Worm (Caenorhabditis elegans) whole organism, L4/young adult: ENCODE data around the gene swt-3.

Experiments
- W03F9.2 ChIP-seq: fragments of 150-350 bp; optimal IDR thresholded peaks from 2 replicates; lab custom pipeline; 2014; ENCODE audit warnings: missing biosample characterization, missing genetic modification characterization
- dao-5 ChIP-seq: sonication (generic microtip); optimal IDR thresholded peaks from 2 replicates; lab custom pipeline; 2016; ENCODE audit warnings: missing genotype, missing genetic modification characterization, moderate library complexity, missing compliant biosample characterization
- him-1 ChIP-seq: sonication (generic microtip); optimal IDR thresholded peaks from 2 replicates; lab custom pipeline; 2016; ENCODE audit warnings: missing genotype, missing genetic modification reagents, missing genetic modification characterization, missing compliant biosample characterization

swt-3 gene

ce11 chrIV:10737011-10737553 lies 43.4 kb downstream of the swt-3 start, which contains the start of gene grl-21:
TSS of gene grl-21 (plus strand) at chrIV:10737474.
- TF ChIP-seq W03F9.2 (no peak), dao-5 (no peak), him-1 (no peak)

ce11 chrIV:10734527-10735436 lies 45.7 kb downstream of the swt-3 start, which contains the start of the genes orc-5 and cyb-1:
TSS of gene orc-5 (minus strand) at chrIV:10734588.
TSS of gene cyb-1 (plus strand) at chrIV:10735216.
- TF ChIP-seq W03F9.2: peak; percentile 22
- no peak for TF ChIP-seq dao-5
